Fruit fly (Drosophila melanogaster) whole organism, embryonic: ENCODE results near the gene Cdc16.

Experiments used
- Aef1 ChIP-seq: fragments of 200-800 bp; sonication (Bioruptor generic); IDR thresholded peaks from 3 replicates; pipeline ENCODE4 v1.3.6; 2022; ENCODE audit warnings: missing biosample characterization, missing genetic modification characterization
- B-H1 ChIP-seq: fragments of 200-800 bp; sonication (Bioruptor generic); IDR thresholded peaks from 3 replicates; pipeline ENCODE4 v1.3.6; 2022; ENCODE audit warnings: missing biosample characterization, missing genetic modification characterization
- BEAF-32 ChIP-seq: fragments of 200-800 bp; sonication (Bioruptor generic); optimal IDR thresholded peaks from 3 replicates; lab custom pipeline; 2017; ENCODE audit warnings: missing biosample characterization, missing genetic modification characterization, mild to moderate bottlenecking, moderate library complexity, missing genetic modification reagents
- Bdp1 ChIP-seq: fragments of 200-800 bp; sonication (Bioruptor generic); optimal IDR thresholded peaks from 3 replicates; lab custom pipeline; 2016; ENCODE audit warnings: missing biosample characterization, missing genetic modification characterization
- CG11504 ChIP-seq: fragments of 200-800 bp; sonication (Bioruptor generic); optimal IDR thresholded peaks from 3 replicates; lab custom pipeline; 2019; ENCODE audit warnings: missing biosample characterization, mild to moderate bottlenecking, missing genetic modification characterization, moderate library complexity
- CG12104 ChIP-seq: fragments of 200-800 bp; sonication (Bioruptor generic); optimal IDR thresholded peaks from 3 replicates; lab custom pipeline; 2016; ENCODE audit warnings: missing biosample characterization, missing genetic modification characterization
- CG12219 ChIP-seq: fragments of 200-800 bp; sonication (Bioruptor generic); optimal IDR thresholded peaks from 3 replicates; lab custom pipeline; 2018; ENCODE audit warnings: missing biosample characterization, mild to moderate bottlenecking, missing genetic modification characterization
- CG12744 ChIP-seq: fragments of 200-800 bp; sonication (Bioruptor generic); optimal IDR thresholded peaks from 2 replicates; lab custom pipeline; 2016; ENCODE audit warnings: missing biosample characterization, missing genetic modification characterization
- CG13424 ChIP-seq: fragments of 200-800 bp; sonication (Bioruptor generic); optimal IDR thresholded peaks from 2 replicates; lab custom pipeline; 2019; ENCODE audit warnings: missing biosample characterization, mild to moderate bottlenecking, missing genetic modification characterization, moderate library complexity
- CG13624 ChIP-seq: fragments of 200-800 bp; sonication (Bioruptor generic); optimal IDR thresholded peaks from 2 replicates; lab custom pipeline; 2016; ENCODE audit warnings: missing biosample characterization, missing genetic modification characterization
- CG14014 ChIP-seq: fragments of 200-800 bp; sonication (Bioruptor generic); IDR thresholded peaks from 2 replicates; pipeline ENCODE4 v1.3.6; 2022; ENCODE audit warnings: missing biosample characterization, missing genetic modification characterization
- CG14710 ChIP-seq: fragments of 200-800 bp; sonication (Bioruptor generic); optimal IDR thresholded peaks from 3 replicates; lab custom pipeline; 2019; ENCODE audit warnings: missing biosample characterization, mild to moderate bottlenecking, missing genetic modification characterization, moderate library complexity
- CG15073 ChIP-seq: fragments of 200-800 bp; sonication (Bioruptor generic); optimal IDR thresholded peaks from 2 replicates; lab custom pipeline; 2016; ENCODE audit warnings: missing biosample characterization, missing genetic modification characterization
- CG17359 ChIP-seq: fragments of 200-800 bp; sonication (Bioruptor generic); optimal IDR thresholded peaks from 3 replicates; lab custom pipeline; 2018; ENCODE audit warnings: missing biosample characterization, mild to moderate bottlenecking, missing genetic modification characterization, moderate library complexity
- CG17361 ChIP-seq: fragments of 200-800 bp; sonication (Bioruptor generic); IDR thresholded peaks from 3 replicates; pipeline ENCODE4 v1.3.6; 2022; ENCODE audit warnings: missing biosample characterization, missing genetic modification characterization
- CG17829 ChIP-seq: fragments of 200-800 bp; optimal IDR thresholded peaks from 2 replicates; lab custom pipeline; 2019; ENCODE audit warnings: missing biosample characterization, mild to moderate bottlenecking, missing genetic modification characterization, moderate library complexity
- CG18764 ChIP-seq: fragments of 200-800 bp; sonication (Bioruptor generic); optimal IDR thresholded peaks from 3 replicates; lab custom pipeline; 2016; ENCODE audit warnings: missing biosample characterization, missing genetic modification characterization
- CG4328 ChIP-seq: fragments of 200-800 bp; sonication (Bioruptor generic); optimal IDR thresholded peaks from 3 replicates; lab custom pipeline; 2017; ENCODE audit warnings: missing biosample characterization, missing genetic modification reagents, missing genetic modification characterization
- CG4707 ChIP-seq: fragments of 200-800 bp; sonication (Bioruptor generic); optimal IDR thresholded peaks from 2 replicates; lab custom pipeline; 2018; ENCODE audit warnings: missing biosample characterization, mild to moderate bottlenecking, missing genetic modification characterization, moderate library complexity
- CG6254 ChIP-seq: fragments of 200-800 bp; sonication (Bioruptor generic); optimal IDR thresholded peaks from 3 replicates; lab custom pipeline; 2017; ENCODE audit warnings: mild to moderate bottlenecking, missing biosample characterization, missing genetic modification reagents, missing genetic modification characterization
- CG6683 ChIP-seq: fragments of 200-800 bp; sonication (Bioruptor generic); optimal IDR thresholded peaks from 2 replicates; lab custom pipeline; 2017; ENCODE audit warnings: missing biosample characterization, mild to moderate bottlenecking, missing genetic modification characterization, missing genetic modification reagents
- CG8478 ChIP-seq: fragments of >200 bp; optimal IDR thresholded peaks from 2 replicates; lab custom pipeline; 2018
- CoRest ChIP-seq: fragments of 200-800 bp; sonication (Bioruptor generic); optimal IDR thresholded peaks from 3 replicates; lab custom pipeline; 2018; ENCODE audit warnings: missing biosample characterization, mild to moderate bottlenecking, missing genetic modification characterization, moderate library complexity
- ERR ChIP-seq: fragments of 200-800 bp; sonication (Bioruptor generic); optimal IDR thresholded peaks from 2 replicates; lab custom pipeline; 2016; ENCODE audit warnings: missing biosample characterization, missing genetic modification characterization
- Ets65A ChIP-seq: fragments of 200-800 bp; sonication (Bioruptor generic); peaks from one replicate; lab custom pipeline; 2016; ENCODE audit warnings: missing biosample characterization, missing genetic modification characterization
- H2.0 ChIP-seq: fragments of 200-800 bp; sonication (Bioruptor generic); IDR thresholded peaks from 2 replicates; pipeline ENCODE4 v1.3.6; 2022; ENCODE audit warnings: missing biosample characterization, missing genetic modification characterization
- HmgZ ChIP-seq: fragments of 200-800 bp; sonication (Bioruptor generic); optimal IDR thresholded peaks from 2 replicates; lab custom pipeline; 2018; ENCODE audit warnings: missing biosample characterization, mild to moderate bottlenecking, missing genetic modification characterization
- Hmx ChIP-seq: fragments of 200-800 bp; sonication (Bioruptor generic); optimal IDR thresholded peaks from 2 replicates; lab custom pipeline; 2016; ENCODE audit warnings: missing biosample characterization, missing genetic modification characterization
- Lim3 ChIP-seq: fragments of 200-800 bp; sonication (Bioruptor generic); IDR thresholded peaks from 2 replicates; pipeline ENCODE4 v1.3.6; 2022; ENCODE audit warnings: missing biosample characterization, missing genetic modification characterization
- NfI ChIP-seq: fragments of 200-800 bp; sonication (Bioruptor generic); optimal IDR thresholded peaks from 3 replicates; lab custom pipeline; 2018; ENCODE audit warnings: missing biosample characterization, mild to moderate bottlenecking, missing genetic modification characterization, moderate library complexity
- Spps ChIP-seq: fragments of 200-800 bp; sonication (Bioruptor generic); optimal IDR thresholded peaks from 2 replicates; lab custom pipeline; 2018; ENCODE audit warnings: missing biosample characterization, mild to moderate bottlenecking, missing genetic modification characterization
- ap ChIP-seq: fragments of 200-800 bp; sonication (Bioruptor generic); IDR thresholded peaks from 2 replicates; pipeline ENCODE4 v1.3.6; 2022; ENCODE audit warnings: missing biosample characterization, missing genetic modification characterization
- cad ChIP-seq: fragments of >200 bp; optimal IDR thresholded peaks from 2 replicates; lab custom pipeline; 2017; ENCODE audit warnings: missing biosample characterization, missing genetic modification characterization
- crp ChIP-seq, 2 experiments: fragments of 200-800 bp; sonication (Bioruptor generic); optimal IDR thresholded peaks; 2 replicates in 1 of 2; 3 replicates in 1 of 2; lab custom pipeline; 2017; ENCODE audit warnings: missing biosample characterization in 2 of 2, missing genetic modification characterization in 2 of 2, mild to moderate bottlenecking in 1 of 2, moderate library complexity in 1 of 2
- dmrt11E ChIP-seq: fragments of 200-800 bp; sonication (Bioruptor generic); optimal IDR thresholded peaks from 3 replicates; lab custom pipeline; 2018; ENCODE audit warnings: missing biosample characterization, mild to moderate bottlenecking, missing genetic modification characterization, moderate library complexity
- emc ChIP-seq: fragments of 200-800 bp; sonication (Bioruptor generic); optimal IDR thresholded peaks from 2 replicates; lab custom pipeline; 2016; ENCODE audit warnings: missing biosample characterization, missing genetic modification characterization
- fd3F ChIP-seq: fragments of 200-800 bp; sonication (Bioruptor generic); optimal IDR thresholded peaks from 2 replicates; lab custom pipeline; 2018; ENCODE audit warnings: missing biosample characterization, mild to moderate bottlenecking, missing genetic modification characterization, moderate library complexity
- gcm2 ChIP-seq: fragments of 200-800 bp; sonication (Bioruptor generic); optimal IDR thresholded peaks from 2 replicates; lab custom pipeline; 2016; ENCODE audit warnings: missing biosample characterization, missing genetic modification characterization
- gfzf ChIP-seq: fragments of 200-800 bp; sonication (Bioruptor generic); optimal IDR thresholded peaks from 2 replicates; lab custom pipeline; 2016; ENCODE audit warnings: missing biosample characterization, mild to moderate bottlenecking, missing genetic modification characterization, moderate library complexity
- ind ChIP-seq: fragments of 200-800 bp; sonication (Bioruptor generic); optimal IDR thresholded peaks from 3 replicates; lab custom pipeline; 2016; ENCODE audit warnings: missing biosample characterization, missing genetic modification characterization
- maf-S ChIP-seq: fragments of 200-800 bp; sonication (Bioruptor generic); optimal IDR thresholded peaks from 2 replicates; lab custom pipeline; 2016; ENCODE audit warnings: missing biosample characterization, missing genetic modification characterization
- oc ChIP-seq: fragments of 200-800 bp; sonication (Bioruptor generic); optimal IDR thresholded peaks from 2 replicates; lab custom pipeline; 2018; ENCODE audit warnings: missing biosample characterization, mild to moderate bottlenecking, missing genetic modification characterization, moderate library complexity
- pita ChIP-seq: fragments of 200-800 bp; sonication (Bioruptor generic); optimal IDR thresholded peaks from 2 replicates; lab custom pipeline; 2017; ENCODE audit warnings: missing biosample characterization, mild to moderate bottlenecking, missing genetic modification characterization
- sd ChIP-seq: fragments of 200-800 bp; sonication (Bioruptor generic); optimal IDR thresholded peaks from 3 replicates; lab custom pipeline; 2018; ENCODE audit warnings: missing biosample characterization, mild to moderate bottlenecking, missing genetic modification characterization, moderate library complexity
- slou ChIP-seq: fragments of 200-800 bp; sonication (Bioruptor generic); optimal IDR thresholded peaks from 3 replicates; lab custom pipeline; 2016; ENCODE audit warnings: missing biosample characterization, missing genetic modification characterization
- stc ChIP-seq: fragments of 200-800 bp; sonication (Bioruptor generic); IDR thresholded peaks from 2 replicates; pipeline ENCODE4 v1.3.6; 2022; ENCODE audit warnings: missing biosample characterization, missing genetic modification characterization
- tgo ChIP-seq: fragments of 200-800 bp; sonication (Bioruptor generic); IDR thresholded peaks from 3 replicates; pipeline ENCODE4 v1.3.6; 2022; ENCODE audit warnings: missing biosample characterization, missing genetic modification characterization
- tna ChIP-seq: fragments of 200-800 bp; sonication (Bioruptor generic); IDR thresholded peaks from 2 replicates; pipeline ENCODE4 v1.3.6; 2022; ENCODE audit warnings: missing biosample characterization, missing genetic modification characterization; ENCODE audit not compliant: partially characterized antibody
- vnd ChIP-seq: fragments of 200-800 bp; sonication (Bioruptor generic); IDR thresholded peaks from 3 replicates; pipeline ENCODE4 v1.3.6; 2022; ENCODE audit warnings: missing biosample characterization, missing genetic modification characterization; ENCODE audit not compliant: partially characterized antibody
- vvl ChIP-seq: fragments of 200-800 bp; sonication (Bioruptor generic); IDR thresholded peaks from 2 replicates; pipeline ENCODE4 v1.3.6; 2022; ENCODE audit warnings: missing biosample characterization, missing genetic modification characterization

The Cdc16 gene

dm6 chr3R:23293066-23293777, 12.2 kb downstream of the Cdc16 start (continued):
- no peak for TF ChIP-seq CG12104 (GFP tag; lab: Kevin White, UChicago)
- no peak for TF ChIP-seq ap (GFP tag; lab: Robert Waterston, UW)
- peak; percentile 9 for TF ChIP-seq NfI (GFP tag; lab: Kevin White, UChicago)
- peak; percentile 73 for TF ChIP-seq sd (tag; lab: Kevin White, UChicago)
- TF ChIP-seq CoRest (tag; lab: Kevin White, UChicago): peak; percentile 21
- TF ChIP-seq CG17829 (tag; lab: Kevin White, UChicago): peak; percentile 81
- TF ChIP-seq cad (GFP tag; lab: Kevin White, UChicago): no peak
- TF ChIP-seq CG17361 (GFP tag; lab: Robert Waterston, UW): peak; percentile 70
- peak; percentile 44; the same call in 1 of the 2 replicates for TF ChIP-seq stc (GFP tag; lab: Robert Waterston, UW)
- peak; percentile 70 for TF ChIP-seq tgo (GFP tag; lab: Robert Waterston, UW)
- TF ChIP-seq ERR (GFP tag; lab: Kevin White, UChicago): no peak
- TF ChIP-seq CG14014 (GFP tag; lab: Robert Waterston, UW): peak; percentile 47; the same call in 1 of the 2 replicates
- no peak for TF ChIP-seq BEAF-32 (GFP tag; lab: Kevin White, UChicago)
- TF ChIP-seq fd3F (GFP tag; lab: Kevin White, UChicago): no peak
- no peak for TF ChIP-seq CG4328
- peak; percentile 41; the same call in 2 of the 3 replicates for TF ChIP-seq B-H1 (GFP tag; lab: Robert Waterston, UW)
- 0 out of 2 replicates have a peak, but pooled peaks have one; percentile 19 for TF ChIP-seq Lim3 (GFP tag; lab: Robert Waterston, UW)
- TF ChIP-seq Spps: peak; percentile 33
- no peak for TF ChIP-seq maf-S (GFP tag; lab: Kevin White, UChicago)
- TF ChIP-seq CG8478 (lab: Kevin White, UChicago): peak; percentile 92
- TF ChIP-seq CG4707 (GFP tag; lab: Kevin White, UChicago): no peak
- TF ChIP-seq vnd: no peak
- peak; percentile 62 for TF ChIP-seq Ets65A (GFP tag; lab: Kevin White, UChicago)
- peak; percentile 39 for TF ChIP-seq CG14710
- TF ChIP-seq CG13624 (GFP tag; lab: Kevin White, UChicago): no peak
- TF ChIP-seq HmgZ (tag; lab: Kevin White, UChicago): peak; percentile 23
- peak; percentile 28; the same call in 1 of the 2 replicates for TF ChIP-seq H2.0 (GFP tag; lab: Robert Waterston, UW)
- peak; percentile 53 for TF ChIP-seq CG6254 (GFP tag; lab: Kevin White, UChicago)
- TF ChIP-seq CG11504 (tag; lab: Kevin White, UChicago): no peak
- TF ChIP-seq CG12744 (GFP tag; lab: Kevin White, UChicago): no peak
- TF ChIP-seq Aef1 (GFP tag; lab: Robert Waterston, UW): peak; percentile 56
- peak; percentile 38 for TF ChIP-seq CG17359
- no peak for TF ChIP-seq CG15073
- TF ChIP-seq ind (GFP tag; lab: Kevin White, UChicago): peak; percentile 22
- TF ChIP-seq CG6683 (GFP tag; lab: Kevin White, UChicago): no peak
- no peak for TF ChIP-seq emc (GFP tag; lab: Kevin White, UChicago)
- TF ChIP-seq gfzf: no peak
- TF ChIP-seq CG13424 (tag; lab: Kevin White, UChicago): peak; percentile 32
- TF ChIP-seq Hmx (GFP tag; lab: Kevin White, UChicago): no peak
- peak; percentile 79 for TF ChIP-seq dmrt11E (tag; lab: Kevin White, UChicago)
- no peak for TF ChIP-seq crp (GFP tag; optimal IDR thresholded peaks at IDR 0.05; lab: Kevin White, UChicago)
- TF ChIP-seq tna (GFP tag; lab: Robert Waterston, UW): peak; percentile 25; the same call in 1 of the 2 replicates
- TF ChIP-seq slou (GFP tag; lab: Kevin White, UChicago): no peak
- TF ChIP-seq vvl (GFP tag; lab: Robert Waterston, UW): peak; percentile 80
- TF ChIP-seq pita (GFP tag; lab: Kevin White, UChicago): no peak
- no peak for TF ChIP-seq oc (tag; lab: Kevin White, UChicago)
- TF ChIP-seq CG12219 (GFP tag; lab: Kevin White, UChicago): peak; percentile 40
- peak; percentile 1 for TF ChIP-seq CG18764
- no peak for TF ChIP-seq Bdp1 (GFP tag; lab: Kevin White, UChicago)
- no peak for TF ChIP-seq gcm2 (GFP tag; lab: Kevin White, UChicago)
